Worm (Caenorhabditis elegans) whole organism, early embryonic: ENCODE data around the gene Y56A3A.28.

Experiments used
- B0310.2 ChIP-seq: sonication (generic microtip); optimal IDR thresholded peaks from 2 replicates; lab custom pipeline; 2016; ENCODE audit warnings: mild to moderate bottlenecking, missing genetic modification characterization, missing compliant biosample characterization
- F13C5.2 ChIP-seq: sonication (generic microtip); optimal IDR thresholded peaks from 2 replicates; lab custom pipeline; 2017; ENCODE audit warnings: mild to moderate bottlenecking, missing genetic modification characterization, inconsistent platforms, missing compliant biosample characterization
- aly-1 ChIP-seq: sonication (generic microtip); optimal IDR thresholded peaks from 2 replicates; lab custom pipeline; 2016; ENCODE audit warnings: missing genetic modification characterization, missing compliant biosample characterization
- ama-1 ChIP-seq: fragments of 150-350 bp; optimal IDR thresholded peaks from 2 replicates; lab custom pipeline; 2014
- ceh-13 ChIP-seq: fragments of 200-800 bp; sonication (Bioruptor generic); optimal IDR thresholded peaks from 2 replicates; lab custom pipeline; 2018; ENCODE audit warnings: mild to moderate bottlenecking, missing genetic modification characterization, missing compliant biosample characterization
- ceh-36 ChIP-seq: sonication (generic microtip); optimal IDR thresholded peaks from 2 replicates; lab custom pipeline; 2016; ENCODE audit warnings: missing genetic modification characterization, inconsistent platforms, missing compliant biosample characterization
- ets-7 ChIP-seq: sonication (generic microtip); optimal IDR thresholded peaks from 2 replicates; lab custom pipeline; 2016; ENCODE audit warnings: missing genotype, missing genetic modification characterization, missing compliant biosample characterization
- flt-1 ChIP-seq: fragments of 200-800 bp; sonication (Bioruptor generic); IDR thresholded peaks from 2 replicates; pipeline ENCODE4 v1.3.6; 2022; ENCODE audit warnings: missing genetic modification characterization, missing compliant biosample characterization
- hmbx-1 ChIP-seq: sonication (generic microtip); optimal IDR thresholded peaks from 2 replicates; lab custom pipeline; 2016; ENCODE audit warnings: mild to moderate bottlenecking, missing genetic modification characterization, missing compliant biosample characterization
- hmg-4 ChIP-seq: fragments of 200-800 bp; sonication (Bioruptor generic); optimal IDR thresholded peaks from 2 replicates; lab custom pipeline; 2018; ENCODE audit warnings: mild to moderate bottlenecking, missing genetic modification characterization, missing compliant biosample characterization
- hnd-1 ChIP-seq: sonication (generic microtip); optimal IDR thresholded peaks from 2 replicates; lab custom pipeline; 2016; ENCODE audit warnings: missing genetic modification characterization, missing compliant biosample characterization
- pes-1 ChIP-seq: fragments of 200-800 bp; sonication (Bioruptor generic); IDR thresholded peaks from 2 replicates; pipeline ENCODE4 v1.3.6; 2022; ENCODE audit warnings: missing genetic modification reagents, missing genetic modification characterization, missing compliant biosample characterization
- scrt-1 ChIP-seq: fragments of 200-800 bp; sonication (Bioruptor generic); IDR thresholded peaks from 2 replicates; pipeline ENCODE4 v1.3.6; 2022; ENCODE audit warnings: missing genetic modification characterization, missing compliant biosample characterization
- sea-1 ChIP-seq: fragments of 200-800 bp; sonication (Bioruptor generic); conservative IDR thresholded peaks from 2 replicates; pipeline ENCODE4 v1.3.6; 2022; ENCODE audit warnings: missing genetic modification characterization, missing compliant biosample characterization
- tbx-11 ChIP-seq: fragments of 200-800 bp; sonication (Bioruptor generic); IDR thresholded peaks from 2 replicates; pipeline ENCODE4 v1.3.6; 2022; ENCODE audit warnings: missing genetic modification characterization, missing compliant biosample characterization
- tbx-37 ChIP-seq: fragments of 200-800 bp; sonication (Bioruptor generic); conservative IDR thresholded peaks from 2 replicates; pipeline ENCODE4 v1.3.6; 2022; ENCODE audit warnings: missing genetic modification reagents, missing genetic modification characterization, missing compliant biosample characterization
- tra-4 ChIP-seq: sonication (generic microtip); optimal IDR thresholded peaks from 2 replicates; lab custom pipeline; 2017; ENCODE audit warnings: missing genetic modification characterization, missing compliant biosample characterization

The Y56A3A.28 gene

ce11 chrIII:12009321-12009720, 38.1 kb upstream of the Y56A3A.28 start:
- TF ChIP-seq pes-1: no peak
- no peak for TF ChIP-seq hmbx-1 (tag; lab: Kevin White, UChicago)
- TF ChIP-seq B0310.2 (tag; lab: Kevin White, UChicago): no peak
- TF ChIP-seq ama-1 (lab: Kevin White, UChicago): no peak

ce11 chrIII:12003264-12003663, 32.1 kb upstream of the Y56A3A.28 start:
- TF ChIP-seq F13C5.2 (tag; lab: Kevin White, UChicago) (no peak), hmbx-1 (tag; lab: Kevin White, UChicago) (no peak), tbx-37 (GFP tag; lab: Robert Waterston, UW) (no peak), ama-1 (lab: Kevin White, UChicago) (no peak), hmg-4 (no peak), ceh-13 (GFP tag; lab: Kevin White, UChicago) (no peak), tbx-11 (GFP tag; lab: Robert Waterston, UW) (no peak), flt-1 (GFP tag; lab: Robert Waterston, UW) (no peak), hnd-1 (tag; lab: Kevin White, UChicago) (no peak), scrt-1 (GFP tag; lab: Robert Waterston, UW) (no peak), B0310.2 (tag; lab: Kevin White, UChicago) (no peak), ceh-36 (no peak), pes-1 (no peak), aly-1 (tag; lab: Kevin White, UChicago) (no peak), tra-4 (tag; lab: Kevin White, UChicago) (no peak), sea-1 (GFP tag; lab: Robert Waterston, UW) (no peak), ets-7 (no peak)

- TF ChIP-seq tbx-11 (GFP tag; lab: Robert Waterston, UW): no peak
- no peak for TF ChIP-seq flt-1 (GFP tag; lab: Robert Waterston, UW)
- no peak for TF ChIP-seq aly-1 (tag; lab: Kevin White, UChicago)
- no peak for TF ChIP-seq tbx-37 (GFP tag; lab: Robert Waterston, UW)
- TF ChIP-seq F13C5.2 (tag; lab: Kevin White, UChicago): no peak
- TF ChIP-seq pes-1: no peak
- no peak for TF ChIP-seq sea-1 (GFP tag; lab: Robert Waterston, UW)
- no peak for TF ChIP-seq hmg-4
- no peak for TF ChIP-seq scrt-1 (GFP tag; lab: Robert Waterston, UW)
- TF ChIP-seq ceh-36: no peak
- TF ChIP-seq ets-7: no peak
- no peak for TF ChIP-seq B0310.2 (tag; lab: Kevin White, UChicago)
These were observed 31.7 kb upstream of the Y56A3A.28 start, which contains the start of gene Y56A3A.33 for ce11 chrIII:12002850-12003249. Gene Y56A3A.33 (minus strand): TSS chrIII:12002950.

ce11 chrIII:11999543-11999942, 28.4 kb upstream of the Y56A3A.28 start:
- no peak for TF ChIP-seq scrt-1 (GFP tag; lab: Robert Waterston, UW)
- TF ChIP-seq F13C5.2 (tag; lab: Kevin White, UChicago): no peak
- no peak for TF ChIP-seq ama-1 (lab: Kevin White, UChicago)
- no peak for TF ChIP-seq tra-4 (tag; lab: Kevin White, UChicago)
- TF ChIP-seq sea-1 (GFP tag; lab: Robert Waterston, UW): no peak
- no peak for TF ChIP-seq flt-1 (GFP tag; lab: Robert Waterston, UW)
- no peak for TF ChIP-seq tbx-11 (GFP tag; lab: Robert Waterston, UW)
- no peak for TF ChIP-seq hmg-4
- TF ChIP-seq ceh-13 (GFP tag; lab: Kevin White, UChicago): no peak
- no peak for TF ChIP-seq hmbx-1 (tag; lab: Kevin White, UChicago)
- TF ChIP-seq B0310.2 (tag; lab: Kevin White, UChicago): no peak
- no peak for TF ChIP-seq ets-7
- no peak for TF ChIP-seq tbx-37 (GFP tag; lab: Robert Waterston, UW)
- no peak for TF ChIP-seq ceh-36
- TF ChIP-seq pes-1: no peak
- TF ChIP-seq hnd-1 (tag; lab: Kevin White, UChicago): no peak
- TF ChIP-seq aly-1 (tag; lab: Kevin White, UChicago): no peak

- TF ChIP-seq tbx-11 (GFP tag; lab: Robert Waterston, UW) (no peak), hmg-4 (no peak), ets-7 (no peak)
These were observed 24.6 kb upstream of the Y56A3A.28 start for ce11 chrIII:11995783-11996182.

- TF ChIP-seq F13C5.2 (tag; lab: Kevin White, UChicago) (no peak), flt-1 (GFP tag; lab: Robert Waterston, UW) (no peak), hmg-4 (no peak), sea-1 (GFP tag; lab: Robert Waterston, UW) (no peak), tbx-37 (GFP tag; lab: Robert Waterston, UW) (no peak), ceh-13 (GFP tag; lab: Kevin White, UChicago) (no peak), tra-4 (tag; lab: Kevin White, UChicago) (no peak), hmbx-1 (tag; lab: Kevin White, UChicago) (no peak)
These were observed 20.6 kb upstream of the Y56A3A.28 start for ce11 chrIII:11991654-11992292.

ce11 chrIII:11989823-11990222, 18.6 kb upstream of the Y56A3A.28 start, which contains the start of gene wah-1:
Gene wah-1 (plus strand): TSS chrIII:11990167.
- TF ChIP-seq flt-1 (GFP tag; lab: Robert Waterston, UW) (no peak), aly-1 (tag; lab: Kevin White, UChicago) (no peak), scrt-1 (GFP tag; lab: Robert Waterston, UW) (no peak), tra-4 (tag; lab: Kevin White, UChicago) (no peak), sea-1 (GFP tag; lab: Robert Waterston, UW) (no peak), ama-1 (lab: Kevin White, UChicago) (no peak), pes-1 (no peak), hmg-4 (no peak), tbx-37 (GFP tag; lab: Robert Waterston, UW) (no peak), tbx-11 (GFP tag; lab: Robert Waterston, UW) (no peak), B0310.2 (tag; lab: Kevin White, UChicago) (no peak), ceh-13 (GFP tag; lab: Kevin White, UChicago) (no peak), hmbx-1 (tag; lab: Kevin White, UChicago) (no peak), F13C5.2 (tag; lab: Kevin White, UChicago) (no peak), hnd-1 (tag; lab: Kevin White, UChicago) (no peak), ceh-36 (no peak), ets-7 (no peak)
